Worm (Caenorhabditis elegans): ENCODE data around the gene E01G4.5.
A peak's percentile ranks its signal among the peaks of the same experiment; 100 is the strongest.

The E01G4.5 gene

DNA sequence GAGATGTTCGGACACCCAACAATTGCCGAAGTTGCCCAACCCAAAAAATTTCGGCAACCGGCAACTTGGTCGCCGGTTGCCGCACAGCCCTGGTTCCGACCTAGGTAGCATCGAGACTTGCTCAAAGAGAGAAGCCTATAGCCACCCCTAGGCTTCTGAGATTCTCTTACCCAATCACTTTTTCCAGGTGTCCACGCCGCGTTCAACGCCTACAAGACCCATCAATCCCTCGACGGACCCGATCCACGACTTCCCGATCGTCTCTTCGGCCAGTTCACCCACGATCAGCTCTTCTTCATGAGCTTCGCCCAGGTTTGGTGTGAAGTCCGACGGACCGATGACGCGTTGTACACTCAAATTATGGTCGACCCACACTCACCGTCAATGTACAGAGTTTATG lies 43.6 kb downstream of the E01G4.5 start:
- TF ChIP-seq mep-1 (tag; optimal IDR thresholded peaks at IDR 0.05) (no peak), madf-9 (GFP tag; conservative IDR thresholded peaks at IDR 0.05) (no peak), nhr-42 (GFP tag; IDR thresholded peaks at IDR 0.05) (0 out of 2 replicates have a peak, but pooled peaks have one; percentile 6), set-16 (GFP tag; IDR thresholded peaks at IDR 0.05) (peak; percentile 54)

DNA sequence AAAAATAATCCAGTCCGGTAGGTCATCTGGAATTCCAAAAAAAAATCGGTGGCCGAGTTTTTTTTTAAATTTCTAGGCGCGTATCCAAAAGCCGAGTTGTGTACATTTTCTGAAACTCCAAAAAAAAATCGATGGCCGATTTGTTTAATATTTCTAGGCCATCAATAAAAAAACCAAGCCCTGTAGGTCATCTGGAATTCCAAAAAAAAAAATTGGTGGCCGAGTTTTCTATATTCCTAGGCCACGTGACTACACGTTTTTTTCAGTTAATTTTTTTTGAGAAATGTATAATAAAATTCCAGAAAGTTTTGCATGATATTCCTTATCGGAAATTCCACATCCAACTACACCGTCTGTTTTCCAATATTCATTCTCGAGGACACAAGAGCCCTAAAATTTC lies 45.4 kb downstream of the E01G4.5 start, which contains the start of gene sre-45:
Gene sre-45, plus strand, starts transcription at position 301 of the 400 bp plus-strand sequence.
- TF ChIP-seq egl-27 (tag; optimal IDR thresholded peaks at IDR 0.05) (no peak), ztf-7 (tag; optimal IDR thresholded peaks at IDR 0.05) (no peak), lin-38 (GFP tag; IDR thresholded peaks at IDR 0.05) (no peak), mdl-1 (tag; optimal IDR thresholded peaks at IDR 0.05) (no peak), nhr-237 (tag; optimal IDR thresholded peaks at IDR 0.05) (no peak)

DNA sequence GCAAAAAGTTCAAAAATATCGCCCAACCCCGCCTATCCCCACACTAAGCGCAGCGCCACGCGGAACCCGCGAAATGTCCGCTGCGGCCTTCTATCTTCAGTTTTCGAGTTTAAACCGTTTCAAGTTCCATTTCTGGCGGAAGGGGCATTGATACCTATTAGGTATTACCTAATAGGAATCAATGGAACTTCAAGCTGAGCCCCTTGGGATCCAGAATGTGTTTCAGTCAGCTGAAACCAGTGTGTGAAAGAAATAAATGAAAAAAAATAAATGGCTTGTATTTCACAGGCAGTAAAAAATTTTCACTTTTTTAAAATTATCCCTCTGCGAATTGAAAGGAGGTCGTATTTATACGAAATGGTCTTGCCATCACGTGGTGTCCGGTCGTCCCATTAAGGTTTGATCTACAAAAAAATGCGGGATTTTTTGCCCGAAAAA lies 49.0 kb downstream of the E01G4.5 start:
- TF ChIP-seq T26A8.4 (GFP tag; IDR thresholded peaks at IDR 0.05) = no peak; the same call in none of the 2 replicates
- no peak for TF ChIP-seq ceh-20 (GFP tag; IDR thresholded peaks at IDR 0.05)
- no peak for TF ChIP-seq tra-1 (GFP tag; IDR thresholded peaks at IDR 0.05)
- TF ChIP-seq gei-8 (GFP tag; optimal IDR thresholded peaks at IDR 0.05) = no peak
- no peak for TF ChIP-seq nhr-10 (tag; optimal IDR thresholded peaks at IDR 0.05)
- TF ChIP-seq Y105C5A.15 (GFP tag; IDR thresholded peaks at IDR 0.05) = 0 out of 2 replicates have a peak, but pooled peaks have one; percentile 52
- TF ChIP-seq vab-7 (GFP tag; IDR thresholded peaks at IDR 0.05) = 0 out of 2 replicates have a peak, but pooled peaks have one; percentile 48
- no peak for TF ChIP-seq mxl-2 (GFP tag; conservative IDR thresholded peaks at IDR 0.05)
- no peak for TF ChIP-seq dmd-9 (GFP tag; IDR thresholded peaks at IDR 0.05)
- TF ChIP-seq ces-1 (GFP tag; optimal IDR thresholded peaks at IDR 0.05) = no peak
- no peak for TF ChIP-seq daf-19 (GFP tag; conservative IDR thresholded peaks at IDR 0.05)
- no peak for TF ChIP-seq daf-8 (GFP tag; IDR thresholded peaks at IDR 0.05)
- no peak for TF ChIP-seq R02D3.7 (tag; optimal IDR thresholded peaks at IDR 0.05)
- peak; percentile 55 for TF ChIP-seq lin-13 (GFP tag; optimal IDR thresholded peaks at IDR 0.05)
- TF ChIP-seq Y48G9A.11 (GFP tag; IDR thresholded peaks at IDR 0.05) = peak; percentile 75
- TF ChIP-seq ZK337.2 (GFP tag; IDR thresholded peaks at IDR 0.05) = no peak
- no peak for TF ChIP-seq D1046.2 (GFP tag; IDR thresholded peaks at IDR 0.05)
- TF ChIP-seq lim-7 (GFP tag; IDR thresholded peaks at IDR 0.05) = 0 out of 2 replicates have a peak, but pooled peaks have one; percentile 37
- TF ChIP-seq aha-1 (tag) = no peak
- TF ChIP-seq F26F4.8 (GFP tag; conservative IDR thresholded peaks at IDR 0.05) = 0 out of 2 replicates have a peak, but pooled peaks have one; percentile 25
- TF ChIP-seq nhr-77 (tag; optimal IDR thresholded peaks at IDR 0.05) = no peak
- no peak for TF ChIP-seq nhr-42 (GFP tag; IDR thresholded peaks at IDR 0.05)
- TF ChIP-seq dmd-8 (GFP tag; IDR thresholded peaks at IDR 0.05) = peak; percentile 58; the same call in 1 of the 2 replicates
- TF ChIP-seq nhr-237 (tag; optimal IDR thresholded peaks at IDR 0.05) = no peak
- no peak for TF ChIP-seq zip-11 (GFP tag; IDR thresholded peaks at IDR 0.05)
- no peak for TF ChIP-seq ZK546.5 (tag; optimal IDR thresholded peaks at IDR 0.05)
- TF ChIP-seq lir-3 (tag; optimal IDR thresholded peaks at IDR 0.05) = no peak
- no peak for TF ChIP-seq skn-1 (tag; optimal IDR thresholded peaks at IDR 0.05)
- TF ChIP-seq hif-1 (tag; optimal IDR thresholded peaks at IDR 0.05) = no peak
- TF ChIP-seq daf-16 (GFP tag; optimal IDR thresholded peaks at IDR 0.05) = peak in 1 of 2 experiments; percentile 0
- TF ChIP-seq daf-16 (tag; optimal IDR thresholded peaks at IDR 0.05) = no peak
- peak; percentile 14 for TF ChIP-seq nhr-48 (tag; optimal IDR thresholded peaks at IDR 0.05)
- TF ChIP-seq pha-4 (GFP tag; IDR thresholded peaks at IDR 0.05) = peak; percentile 48; the same call in 1 of the 2 replicates
- no peak for TF ChIP-seq pha-4 (tag; optimal IDR thresholded peaks at IDR 0.05)
- no peak for TF ChIP-seq F37D6.2 (tag; optimal IDR thresholded peaks at IDR 0.05)
- TF ChIP-seq tag-97 (GFP tag; IDR thresholded peaks at IDR 0.05) = no peak
- TF ChIP-seq F44E2.7 (GFP tag; IDR thresholded peaks at IDR 0.05) = no peak
- no peak for TF ChIP-seq madf-9 (GFP tag; conservative IDR thresholded peaks at IDR 0.05)
- TF ChIP-seq T20F7.1 (GFP tag; optimal IDR thresholded peaks at IDR 0.05) = no peak
- TF ChIP-seq mdt-29 (GFP tag; IDR thresholded peaks at IDR 0.05) = peak; percentile 87
- TF ChIP-seq nhr-41 (GFP tag; IDR thresholded peaks at IDR 0.05) = no peak
- peak; percentile 28 for TF ChIP-seq hlh-11 (tag; optimal IDR thresholded peaks at IDR 0.05)
- peak; percentile 70 for TF ChIP-seq ama-1 (optimal IDR thresholded peaks at IDR 0.05)
